Fruit fly (Drosophila melanogaster) whole organism, embryonic: ENCODE data around the gene ArgRS-m.

ENCODE experiments used
- Adf1 ChIP-seq: fragments of 200-800 bp; sonication (Bioruptor generic); IDR thresholded peaks from 2 replicates; pipeline ENCODE4 v1.3.6; 2022; ENCODE audit warnings: missing biosample characterization, missing genetic modification characterization
- B-H1 ChIP-seq: fragments of 200-800 bp; sonication (Bioruptor generic); IDR thresholded peaks from 3 replicates; pipeline ENCODE4 v1.3.6; 2022; ENCODE audit warnings: missing biosample characterization, missing genetic modification characterization
- Blimp-1 ChIP-seq: fragments of 200-800 bp; sonication (Bioruptor generic); optimal IDR thresholded peaks from 3 replicates; lab custom pipeline; 2018; ENCODE audit warnings: missing biosample characterization, missing genetic modification characterization, mild to moderate bottlenecking, moderate library complexity, missing genetic modification reagents
- CG10147 ChIP-seq: fragments of 200-800 bp; sonication (Bioruptor generic); optimal IDR thresholded peaks from 2 replicates; lab custom pipeline; 2019; ENCODE audit warnings: missing biosample characterization, mild to moderate bottlenecking, missing genetic modification characterization, moderate library complexity
- CG10267 ChIP-seq: fragments of 200-800 bp; sonication (Bioruptor generic); optimal IDR thresholded peaks from 2 replicates; lab custom pipeline; 2018; ENCODE audit warnings: missing biosample characterization, mild to moderate bottlenecking, missing genetic modification characterization, moderate library complexity
- CG10979 ChIP-seq: fragments of 200-800 bp; sonication (Bioruptor generic); optimal IDR thresholded peaks from 2 replicates; lab custom pipeline; 2018; ENCODE audit warnings: missing biosample characterization, mild to moderate bottlenecking, missing genetic modification characterization, moderate library complexity
- CG11085 ChIP-seq: fragments of 200-800 bp; sonication (Bioruptor generic); IDR thresholded peaks from 2 replicates; pipeline ENCODE4 v1.3.6; 2022; ENCODE audit warnings: missing biosample characterization, missing genetic modification characterization
- CG12391 ChIP-seq: fragments of 200-800 bp; sonication (Bioruptor generic); optimal IDR thresholded peaks from 3 replicates; lab custom pipeline; 2018; ENCODE audit warnings: missing biosample characterization, mild to moderate bottlenecking, missing genetic modification characterization, moderate library complexity
- CG12769 ChIP-seq: fragments of 200-800 bp; sonication (Bioruptor generic); optimal IDR thresholded peaks from 2 replicates; lab custom pipeline; 2019; ENCODE audit warnings: missing biosample characterization, mild to moderate bottlenecking, missing genetic modification characterization, moderate library complexity
- CG14050 ChIP-seq: fragments of 200-800 bp; sonication (Bioruptor generic); IDR thresholded peaks from 3 replicates; pipeline ENCODE4 v1.3.6; 2022; ENCODE audit warnings: missing biosample characterization, missing genetic modification characterization
- CG14667 ChIP-seq: fragments of 200-800 bp; sonication (Bioruptor generic); IDR thresholded peaks from 2 replicates; pipeline ENCODE4 v1.3.6; 2022; ENCODE audit warnings: missing biosample characterization, missing genetic modification characterization
- CG15011 ChIP-seq: fragments of 200-800 bp; sonication (Bioruptor generic); optimal IDR thresholded peaks from 3 replicates; lab custom pipeline; 2018; ENCODE audit warnings: missing biosample characterization, mild to moderate bottlenecking, missing genetic modification characterization
- CG15073 ChIP-seq: fragments of 200-800 bp; sonication (Bioruptor generic); optimal IDR thresholded peaks from 2 replicates; lab custom pipeline; 2016; ENCODE audit warnings: missing biosample characterization, missing genetic modification characterization
- CG17802 ChIP-seq: fragments of 200-800 bp; sonication (Bioruptor generic); optimal IDR thresholded peaks from 2 replicates; lab custom pipeline; 2018; ENCODE audit warnings: missing biosample characterization, mild to moderate bottlenecking, missing genetic modification characterization, moderate library complexity
- CG1832 ChIP-seq: fragments of 200-800 bp; sonication (Bioruptor generic); optimal IDR thresholded peaks from 2 replicates; lab custom pipeline; 2017; ENCODE audit warnings: missing biosample characterization, mild to moderate bottlenecking, missing genetic modification characterization, inconsistent platforms
- CG2116 ChIP-seq: fragments of 200-800 bp; sonication (Bioruptor generic); optimal IDR thresholded peaks from 3 replicates; lab custom pipeline; 2018; ENCODE audit warnings: missing biosample characterization, mild to moderate bottlenecking, missing genetic modification characterization
- CG30403 ChIP-seq: fragments of 200-800 bp; sonication (Bioruptor generic); optimal IDR thresholded peaks from 3 replicates; lab custom pipeline; 2016; ENCODE audit warnings: missing biosample characterization, missing genetic modification characterization
- CG31224 ChIP-seq: fragments of 200-800 bp; sonication (Bioruptor generic); IDR thresholded peaks from 2 replicates; pipeline ENCODE4 v1.3.6; 2022; ENCODE audit warnings: missing biosample characterization, missing genetic modification characterization
- CG34224 ChIP-seq: fragments of 200-800 bp; sonication (Bioruptor generic); IDR thresholded peaks from 3 replicates; pipeline ENCODE4 v1.3.6; 2022; ENCODE audit warnings: missing biosample characterization, missing genetic modification characterization; ENCODE audit not compliant: partially characterized antibody
- CG6765 ChIP-seq: fragments of 200-800 bp; sonication (Bioruptor generic); optimal IDR thresholded peaks from 3 replicates; lab custom pipeline; 2017; ENCODE audit warnings: missing biosample characterization, mild to moderate bottlenecking, missing genetic modification characterization
- CG7372 ChIP-seq: fragments of 200-800 bp; sonication (Bioruptor generic); IDR thresholded peaks from 2 replicates; pipeline ENCODE4 v1.3.6; 2022; ENCODE audit warnings: missing biosample characterization, missing genetic modification characterization
- CG8281 ChIP-seq: fragments of 200-800 bp; sonication (Bioruptor generic); optimal IDR thresholded peaks from 2 replicates; lab custom pipeline; 2018; ENCODE audit warnings: missing biosample characterization, mild to moderate bottlenecking, missing genetic modification characterization, moderate library complexity
- CG9609 ChIP-seq: fragments of 200-800 bp; sonication (Bioruptor generic); optimal IDR thresholded peaks from 3 replicates; lab custom pipeline; 2016; ENCODE audit warnings: missing biosample characterization, missing genetic modification characterization
- CG9817 ChIP-seq: fragments of 200-800 bp; sonication (Bioruptor generic); optimal IDR thresholded peaks from 2 replicates; lab custom pipeline; 2018; ENCODE audit warnings: missing biosample characterization, mild to moderate bottlenecking, missing genetic modification characterization, moderate library complexity
- Dip2 ChIP-seq: fragments of 200-800 bp; sonication (Bioruptor generic); IDR thresholded peaks from 2 replicates; pipeline ENCODE4 v1.3.6; 2022; ENCODE audit warnings: missing biosample characterization, missing genetic modification characterization
- HLH3B ChIP-seq: fragments of 200-800 bp; sonication (Bioruptor generic); IDR thresholded peaks from 2 replicates; pipeline ENCODE4 v1.3.6; 2022; ENCODE audit warnings: missing biosample characterization, missing genetic modification characterization
- Lpt ChIP-seq: fragments of >200 bp; optimal IDR thresholded peaks from 2 replicates; lab custom pipeline; 2018; ENCODE audit warnings: missing biosample characterization, missing genetic modification characterization
- MTF-1 ChIP-seq: fragments of 200-800 bp; sonication (Bioruptor generic); optimal IDR thresholded peaks from 2 replicates; lab custom pipeline; 2018; ENCODE audit warnings: missing biosample characterization, mild to moderate bottlenecking, missing genetic modification characterization, borderline replicate concordance
- Max ChIP-seq: fragments of 200-800 bp; sonication (Bioruptor generic); optimal IDR thresholded peaks from 2 replicates; lab custom pipeline; 2016; ENCODE audit warnings: missing biosample characterization, mild to moderate bottlenecking, missing genetic modification characterization
- NK7.1 ChIP-seq: fragments of 200-800 bp; sonication (Bioruptor generic); optimal IDR thresholded peaks from 3 replicates; lab custom pipeline; 2016; ENCODE audit warnings: missing biosample characterization, missing genetic modification characterization
- Oaz ChIP-seq: fragments of 200-800 bp; sonication (Bioruptor generic); IDR thresholded peaks from 2 replicates; pipeline ENCODE4 v1.3.6; 2022; ENCODE audit warnings: missing biosample characterization, missing genetic modification characterization
- Sox102F ChIP-seq: fragments of 200-800 bp; sonication (Bioruptor generic); optimal IDR thresholded peaks from 2 replicates; lab custom pipeline; 2018; ENCODE audit warnings: missing biosample characterization, mild to moderate bottlenecking, missing genetic modification characterization, moderate library complexity
- Tbp ChIP-seq: fragments of >200 bp; optimal IDR thresholded peaks from 2 replicates; lab custom pipeline; 2018; ENCODE audit warnings: missing biosample characterization, missing genetic modification characterization
- Usf ChIP-seq: fragments of 200-800 bp; sonication (Bioruptor generic); optimal IDR thresholded peaks from 2 replicates; lab custom pipeline; 2017; ENCODE audit warnings: missing genotype, missing biosample characterization, missing genetic modification characterization
- Xrp1 ChIP-seq: fragments of 200-800 bp; sonication (Bioruptor generic); IDR thresholded peaks from 2 replicates; pipeline ENCODE4 v1.3.6; 2022; ENCODE audit warnings: missing biosample characterization, missing genetic modification characterization
- abd-A ChIP-seq: fragments of 200-800 bp; sonication (Bioruptor generic); optimal IDR thresholded peaks from 3 replicates; lab custom pipeline; 2019; ENCODE audit warnings: missing biosample characterization, mild to moderate bottlenecking, missing genetic modification characterization, moderate library complexity
- bowl ChIP-seq: fragments of 200-800 bp; sonication (Bioruptor generic); IDR thresholded peaks from 2 replicates; pipeline ENCODE4 v1.3.6; 2022; ENCODE audit warnings: missing biosample characterization, missing genetic modification characterization
- dati ChIP-seq: fragments of 200-800 bp; sonication (Bioruptor generic); IDR thresholded peaks from 2 replicates; pipeline ENCODE4 v1.3.6; 2022; ENCODE audit warnings: missing biosample characterization, missing genetic modification characterization
- dimm ChIP-seq: fragments of 200-800 bp; sonication (Bioruptor generic); IDR thresholded peaks from 2 replicates; pipeline ENCODE4 v1.3.6; 2022; ENCODE audit warnings: missing biosample characterization, missing genetic modification characterization
- jigr1 ChIP-seq: fragments of 200-800 bp; sonication (Bioruptor generic); IDR thresholded peaks from 3 replicates; pipeline ENCODE4 v1.3.6; 2022; ENCODE audit warnings: missing biosample characterization, missing genetic modification characterization
- lov ChIP-seq, 2 experiments: fragments of 200-800 bp in 1 of 2; fragments of >200 bp in 1 of 2; sonication (Bioruptor generic) in 1 of 2; IDR thresholded peaks in 1 of 2; optimal IDR thresholded peaks in 1 of 2; 2 replicates in 1 of 2; 3 replicates in 1 of 2; pipeline versions ENCODE4 v1.3.6 to Lab custom; 2017 to 2022; ENCODE audit warnings: missing biosample characterization in 1 of 2, missing genetic modification characterization in 1 of 2
- oc ChIP-seq: fragments of 200-800 bp; sonication (Bioruptor generic); optimal IDR thresholded peaks from 2 replicates; lab custom pipeline; 2018; ENCODE audit warnings: missing biosample characterization, mild to moderate bottlenecking, missing genetic modification characterization, moderate library complexity
- org-1 ChIP-seq: fragments of 200-800 bp; sonication (Bioruptor generic); optimal IDR thresholded peaks from 2 replicates; lab custom pipeline; 2017; ENCODE audit warnings: missing biosample characterization, missing genetic modification characterization
- pan ChIP-seq, 4 experiments: fragments of >200 bp in 3 of 4; fragments of 200-800 bp in 1 of 4; sonication (Bioruptor generic) in 1 of 4; optimal IDR thresholded peaks in 3 of 4; IDR thresholded peaks in 1 of 4; 2 replicates each; pipeline versions ENCODE4 v1.3.6 to Lab custom; 2017 to 2022; ENCODE audit warnings: missing biosample characterization in 2 of 4, missing genetic modification characterization in 2 of 4, mixed read lengths in 1 of 4
- pnt ChIP-seq: fragments of 200-800 bp; sonication (Bioruptor generic); optimal IDR thresholded peaks from 3 replicates; lab custom pipeline; 2016; ENCODE audit warnings: missing biosample characterization, missing genetic modification characterization
- run ChIP-seq: fragments of 200-800 bp; sonication (Bioruptor generic); optimal IDR thresholded peaks from 3 replicates; lab custom pipeline; 2018; ENCODE audit warnings: missing biosample characterization, mild to moderate bottlenecking, missing genetic modification characterization
- sens ChIP-seq: fragments of 200-800 bp; sonication (Bioruptor generic); peaks from one replicate; lab custom pipeline; 2016; ENCODE audit warnings: missing biosample characterization, missing genetic modification characterization
- sr ChIP-seq: fragments of 200-800 bp; sonication (Bioruptor generic); IDR thresholded peaks from 3 replicates; pipeline ENCODE4 v1.3.6; 2022; ENCODE audit warnings: missing biosample characterization, missing genetic modification characterization
- tgo ChIP-seq: fragments of 200-800 bp; sonication (Bioruptor generic); IDR thresholded peaks from 3 replicates; pipeline ENCODE4 v1.3.6; 2022; ENCODE audit warnings: missing biosample characterization, missing genetic modification characterization
- tll ChIP-seq, 2 experiments: fragments of 200-800 bp in 1 of 2; fragments of >200 bp in 1 of 2; sonication (Bioruptor generic) in 1 of 2; optimal IDR thresholded peaks; 2 replicates each; lab custom pipeline; 2017 to 2019; ENCODE audit warnings: missing biosample characterization in 2 of 2, missing genetic modification characterization in 2 of 2, mild to moderate bottlenecking in 1 of 2, moderate library complexity in 1 of 2
- ttk ChIP-seq: fragments of 200-800 bp; sonication (Bioruptor generic); IDR thresholded peaks from 2 replicates; pipeline ENCODE4 v2.1.2; 2022; ENCODE audit warnings: missing biosample characterization, missing genetic modification characterization

The ArgRS-m gene

DNA sequence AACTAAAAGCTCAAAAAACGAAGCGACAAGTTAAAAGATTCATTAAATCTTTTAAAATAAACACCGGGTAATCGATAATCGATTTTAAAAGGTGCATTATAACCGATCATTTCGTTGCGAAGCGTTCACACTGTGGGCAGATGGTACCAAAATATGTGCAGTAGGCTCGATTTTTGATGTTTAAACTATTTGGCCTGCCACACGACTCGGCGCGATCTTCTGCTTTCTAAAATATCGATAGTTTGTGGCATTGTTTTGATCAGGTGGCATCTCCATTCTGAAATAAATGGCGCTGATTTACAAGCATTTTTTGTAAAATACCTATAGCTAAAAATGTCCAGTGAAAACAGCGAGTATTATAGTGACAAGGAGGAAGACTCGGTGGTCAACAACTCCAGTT is 33.4 kb downstream of the ArgRS-m start, which contains the start of the genes CG10445 and lds (continued):
- TF ChIP-seq CG8281 (tag; lab: Kevin White, UChicago) (no peak), pan (optimal IDR thresholded peaks at IDR 0.05; lab: Kevin White, UChicago) (no peak), pan (GFP tag; optimal IDR thresholded peaks at IDR 0.05 in 1 of 2, IDR thresholded peaks at IDR 0.05 in 1 of 2) (no peak), Sox102F (GFP tag; lab: Kevin White, UChicago) (no peak), CG1832 (no peak), jigr1 (GFP tag; lab: Robert Waterston, UW) (no peak), CG2116 (GFP tag; lab: Kevin White, UChicago) (peak; percentile 93), abd-A (tag; lab: Kevin White, UChicago) (no peak), Tbp (GFP tag; lab: Kevin White, UChicago) (no peak), Adf1 (no peak), lov (optimal IDR thresholded peaks at IDR 0.05; lab: Kevin White, UChicago) (no peak), lov (GFP tag; IDR thresholded peaks at IDR 0.05; lab: Robert Waterston, UW) (no peak), run (tag; lab: Kevin White, UChicago) (no peak), CG12391 (tag; lab: Kevin White, UChicago) (no peak), CG30403 (GFP tag; lab: Kevin White, UChicago) (peak; percentile 18), dimm (no peak), Xrp1 (GFP tag; lab: Robert Waterston, UW) (0 out of 2 replicates have a peak, but pooled peaks have one; percentile 11), MTF-1 (no peak), CG11085 (no peak), Max (GFP tag; lab: Kevin White, UChicago) (no peak), ttk (GFP tag; lab: Robert Waterston, UW) (no peak), dati (GFP tag; lab: Robert Waterston, UW) (no peak), sens (GFP tag; lab: Kevin White, UChicago) (peak; percentile 93), NK7.1 (GFP tag; lab: Kevin White, UChicago) (no peak), CG14050 (no peak), CG10979 (no peak), CG17802 (tag; lab: Kevin White, UChicago) (peak; percentile 96), sr (GFP tag; lab: Robert Waterston, UW) (no peak), Lpt (GFP tag; lab: Kevin White, UChicago) (no peak), CG15011 (GFP tag; lab: Kevin White, UChicago) (no peak), CG9817 (tag; lab: Kevin White, UChicago) (no peak), tgo (no peak), pnt (GFP tag; lab: Kevin White, UChicago) (no peak), CG14667 (GFP tag; lab: Robert Waterston, UW) (no peak), org-1 (GFP tag; lab: Kevin White, UChicago) (no peak), Blimp-1 (no peak), CG9609 (GFP tag; lab: Kevin White, UChicago) (peak; percentile 13), HLH3B (no peak), Dip2 (GFP tag; lab: Robert Waterston, UW) (no peak), tll (GFP tag; optimal IDR thresholded peaks at IDR 0.05; lab: Kevin White, UChicago) (no peak), Usf (no peak), Oaz (GFP tag; lab: Robert Waterston, UW) (no peak), oc (tag; lab: Kevin White, UChicago) (no peak), CG10147 (no peak), CG31224 (GFP tag; lab: Robert Waterston, UW) (no peak), CG10267 (peak; percentile 50), CG34224 (peak; percentile 76), CG15073 (GFP tag; lab: Kevin White, UChicago) (no peak), CG7372 (GFP tag; lab: Robert Waterston, UW) (no peak), CG12769 (tag; lab: Kevin White, UChicago) (no peak), bowl (GFP tag; lab: Robert Waterston, UW) (no peak), B-H1 (no peak), CG6765 (GFP tag; lab: Kevin White, UChicago) (no peak)
